Fruit fly (Drosophila melanogaster) whole organism, embryonic: ENCODE measurements around the gene CG31974.

Source experiments
- Atf6 ChIP-seq: fragments of 200-800 bp; sonication (Bioruptor generic); IDR thresholded peaks from 2 replicates; pipeline ENCODE4 v1.3.6; 2022; ENCODE audit warnings: missing biosample characterization, missing genetic modification characterization
- B-H2 ChIP-seq: fragments of 200-800 bp; sonication (Bioruptor generic); optimal IDR thresholded peaks from 2 replicates; lab custom pipeline; 2018; ENCODE audit warnings: missing biosample characterization, mild to moderate bottlenecking, missing genetic modification characterization
- BEAF-32 ChIP-seq: fragments of 200-800 bp; sonication (Bioruptor generic); optimal IDR thresholded peaks from 3 replicates; lab custom pipeline; 2017; ENCODE audit warnings: missing biosample characterization, missing genetic modification characterization, mild to moderate bottlenecking, moderate library complexity, missing genetic modification reagents
- CG10209 ChIP-seq: fragments of 200-800 bp; sonication (Bioruptor generic); optimal IDR thresholded peaks from 3 replicates; lab custom pipeline; 2017; ENCODE audit warnings: missing biosample characterization, mild to moderate bottlenecking, missing genetic modification characterization, missing genetic modification reagents
- CG10565 ChIP-seq: fragments of 200-800 bp; sonication (Bioruptor generic); optimal IDR thresholded peaks from 3 replicates; lab custom pipeline; 2016; ENCODE audit warnings: missing biosample characterization, mild to moderate bottlenecking, missing genetic modification characterization
- CG11247 ChIP-seq: fragments of 200-800 bp; sonication (Bioruptor generic); IDR thresholded peaks from 2 replicates; pipeline ENCODE4 v1.3.6; 2022; ENCODE audit warnings: missing biosample characterization, missing genetic modification characterization
- CG1233 ChIP-seq: fragments of 200-800 bp; sonication (Bioruptor generic); optimal IDR thresholded peaks from 4 replicates; lab custom pipeline; 2018; ENCODE audit warnings: missing biosample characterization, mild to moderate bottlenecking, missing genetic modification characterization
- CG12391 ChIP-seq: fragments of 200-800 bp; sonication (Bioruptor generic); optimal IDR thresholded peaks from 3 replicates; lab custom pipeline; 2018; ENCODE audit warnings: missing biosample characterization, mild to moderate bottlenecking, missing genetic modification characterization, moderate library complexity
- CG13624 ChIP-seq: fragments of 200-800 bp; sonication (Bioruptor generic); optimal IDR thresholded peaks from 2 replicates; lab custom pipeline; 2016; ENCODE audit warnings: missing biosample characterization, missing genetic modification characterization
- CG14710 ChIP-seq: fragments of 200-800 bp; sonication (Bioruptor generic); optimal IDR thresholded peaks from 3 replicates; lab custom pipeline; 2019; ENCODE audit warnings: missing biosample characterization, mild to moderate bottlenecking, missing genetic modification characterization, moderate library complexity
- CG16815 ChIP-seq: fragments of 200-800 bp; sonication (Bioruptor generic); optimal IDR thresholded peaks from 3 replicates; lab custom pipeline; 2017; ENCODE audit warnings: missing biosample characterization, mild to moderate bottlenecking, missing genetic modification characterization
- CG17385 ChIP-seq: fragments of 200-800 bp; sonication (Bioruptor generic); optimal IDR thresholded peaks from 3 replicates; lab custom pipeline; 2018; ENCODE audit warnings: missing biosample characterization, mild to moderate bottlenecking, missing genetic modification characterization
- CG2889 ChIP-seq: fragments of 200-800 bp; sonication (Bioruptor generic); IDR thresholded peaks from 3 replicates; pipeline ENCODE4 v1.3.6; 2022; ENCODE audit warnings: missing biosample characterization, missing genetic modification characterization
- CG30403 ChIP-seq: fragments of 200-800 bp; sonication (Bioruptor generic); optimal IDR thresholded peaks from 3 replicates; lab custom pipeline; 2016; ENCODE audit warnings: missing biosample characterization, missing genetic modification characterization
- CG31224 ChIP-seq: fragments of 200-800 bp; sonication (Bioruptor generic); IDR thresholded peaks from 2 replicates; pipeline ENCODE4 v1.3.6; 2022; ENCODE audit warnings: missing biosample characterization, missing genetic modification characterization
- CG3407 ChIP-seq: fragments of 200-800 bp; sonication (Bioruptor generic); optimal IDR thresholded peaks from 2 replicates; lab custom pipeline; 2018; ENCODE audit warnings: missing biosample characterization, mild to moderate bottlenecking, missing genetic modification characterization
- CG3847 ChIP-seq: fragments of 200-800 bp; sonication (Bioruptor generic); IDR thresholded peaks from 2 replicates; pipeline ENCODE4 v1.3.6; 2022; ENCODE audit warnings: missing biosample characterization, missing genetic modification characterization
- CG5953 ChIP-seq: fragments of 200-800 bp; sonication (Bioruptor generic); IDR thresholded peaks from 2 replicates; pipeline ENCODE4 v1.3.6; 2022; ENCODE audit warnings: missing biosample characterization, missing genetic modification characterization
- CG8359 ChIP-seq: fragments of 200-800 bp; sonication (Bioruptor generic); optimal IDR thresholded peaks from 2 replicates; lab custom pipeline; 2017; ENCODE audit warnings: missing biosample characterization, mild to moderate bottlenecking, missing genetic modification characterization, borderline replicate concordance
- CG9609 ChIP-seq: fragments of 200-800 bp; sonication (Bioruptor generic); optimal IDR thresholded peaks from 3 replicates; lab custom pipeline; 2016; ENCODE audit warnings: missing biosample characterization, missing genetic modification characterization
- CG9817 ChIP-seq: fragments of 200-800 bp; sonication (Bioruptor generic); optimal IDR thresholded peaks from 2 replicates; lab custom pipeline; 2018; ENCODE audit warnings: missing biosample characterization, mild to moderate bottlenecking, missing genetic modification characterization, moderate library complexity
- Hr78 ChIP-seq, 2 experiments: fragments of 200-800 bp in 1 of 2; fragments of >200 bp in 1 of 2; sonication (Bioruptor generic) in 1 of 2; optimal IDR thresholded peaks; 2 replicates each; lab custom pipeline; 2017 to 2019; ENCODE audit warnings: missing biosample characterization in 2 of 2, missing genetic modification characterization in 2 of 2, mild to moderate bottlenecking in 1 of 2, moderate library complexity in 1 of 2
- Lim3 ChIP-seq: fragments of 200-800 bp; sonication (Bioruptor generic); IDR thresholded peaks from 2 replicates; pipeline ENCODE4 v1.3.6; 2022; ENCODE audit warnings: missing biosample characterization, missing genetic modification characterization
- MESR4 ChIP-seq: fragments of 200-800 bp; sonication (Bioruptor generic); optimal IDR thresholded peaks from 2 replicates; lab custom pipeline; 2018; ENCODE audit warnings: missing biosample characterization, mild to moderate bottlenecking, missing genetic modification characterization, moderate library complexity
- Meics ChIP-seq: fragments of 200-800 bp; sonication (Bioruptor generic); optimal IDR thresholded peaks from 2 replicates; lab custom pipeline; 2017; ENCODE audit warnings: missing biosample characterization, mild to moderate bottlenecking, missing genetic modification characterization
- Side ChIP-seq: fragments of 200-800 bp; sonication (Bioruptor generic); optimal IDR thresholded peaks from 2 replicates; lab custom pipeline; 2016; ENCODE audit warnings: missing biosample characterization, missing genetic modification characterization
- Sox102F ChIP-seq: fragments of 200-800 bp; sonication (Bioruptor generic); optimal IDR thresholded peaks from 2 replicates; lab custom pipeline; 2018; ENCODE audit warnings: missing biosample characterization, mild to moderate bottlenecking, missing genetic modification characterization, moderate library complexity
- Sry-δ ChIP-seq: fragments of 200-800 bp; sonication (Bioruptor generic); optimal IDR thresholded peaks from 2 replicates; lab custom pipeline; 2016; ENCODE audit warnings: missing biosample characterization, missing genetic modification characterization
- Taf1 ChIP-seq: fragments of 200-800 bp; sonication (Bioruptor generic); IDR thresholded peaks from 2 replicates; pipeline ENCODE4 v1.3.6; 2022; ENCODE audit warnings: missing biosample characterization, missing genetic modification characterization
- Usf ChIP-seq: fragments of 200-800 bp; sonication (Bioruptor generic); optimal IDR thresholded peaks from 2 replicates; lab custom pipeline; 2017; ENCODE audit warnings: missing genotype, missing biosample characterization, missing genetic modification characterization
- amos ChIP-seq: fragments of 200-800 bp; sonication (Bioruptor generic); IDR thresholded peaks from 2 replicates; pipeline ENCODE4 v1.3.6; 2022; ENCODE audit warnings: missing biosample characterization, missing genetic modification characterization; ENCODE audit not compliant: partially characterized antibody
- ato ChIP-seq: fragments of 200-800 bp; sonication (Bioruptor generic); IDR thresholded peaks from 2 replicates; pipeline ENCODE4 v1.3.6; 2022; ENCODE audit warnings: missing biosample characterization, missing genetic modification characterization; ENCODE audit not compliant: partially characterized antibody
- bbx ChIP-seq: fragments of 200-800 bp; sonication (Bioruptor generic); IDR thresholded peaks from 2 replicates; pipeline ENCODE4 v1.3.6; 2022; ENCODE audit warnings: missing biosample characterization, missing genetic modification characterization; ENCODE audit not compliant: partially characterized antibody
- crp ChIP-seq, 2 experiments: fragments of 200-800 bp; sonication (Bioruptor generic); optimal IDR thresholded peaks; 2 replicates in 1 of 2; 3 replicates in 1 of 2; lab custom pipeline; 2017; ENCODE audit warnings: missing biosample characterization in 2 of 2, missing genetic modification characterization in 2 of 2, mild to moderate bottlenecking in 1 of 2, moderate library complexity in 1 of 2
- dmrt11E ChIP-seq: fragments of 200-800 bp; sonication (Bioruptor generic); optimal IDR thresholded peaks from 3 replicates; lab custom pipeline; 2018; ENCODE audit warnings: missing biosample characterization, mild to moderate bottlenecking, missing genetic modification characterization, moderate library complexity
- en ChIP-seq: fragments of 200-800 bp; sonication (Bioruptor generic); optimal IDR thresholded peaks from 2 replicates; lab custom pipeline; 2016; ENCODE audit warnings: missing biosample characterization, missing genetic modification characterization
- exex ChIP-seq: fragments of 200-800 bp; sonication (Bioruptor generic); optimal IDR thresholded peaks from 4 replicates; lab custom pipeline; 2018; ENCODE audit warnings: missing biosample characterization, mild to moderate bottlenecking, missing genetic modification characterization, moderate library complexity
- gfzf ChIP-seq: fragments of 200-800 bp; sonication (Bioruptor generic); optimal IDR thresholded peaks from 2 replicates; lab custom pipeline; 2016; ENCODE audit warnings: missing biosample characterization, mild to moderate bottlenecking, missing genetic modification characterization, moderate library complexity
- gt ChIP-seq: fragments of 200-800 bp; sonication (Bioruptor generic); IDR thresholded peaks from 2 replicates; pipeline ENCODE4 v1.3.6; 2022; ENCODE audit warnings: missing biosample characterization, missing genetic modification characterization
- kah ChIP-seq: fragments of 200-800 bp; sonication (Bioruptor generic); optimal IDR thresholded peaks from 2 replicates; lab custom pipeline; 2018; ENCODE audit warnings: missing biosample characterization, mild to moderate bottlenecking, missing genetic modification characterization
- knrl ChIP-seq: fragments of 200-800 bp; sonication (Bioruptor generic); IDR thresholded peaks from 3 replicates; pipeline ENCODE4 v1.3.6; 2022; ENCODE audit warnings: missing biosample characterization, missing genetic modification characterization; ENCODE audit not compliant: partially characterized antibody
- pros ChIP-seq: fragments of 200-800 bp; sonication (Bioruptor generic); optimal IDR thresholded peaks from 3 replicates; lab custom pipeline; 2019; ENCODE audit warnings: missing biosample characterization, mild to moderate bottlenecking, missing genetic modification characterization, moderate library complexity
- pum ChIP-seq: fragments of 200-800 bp; sonication (Bioruptor generic); optimal IDR thresholded peaks from 2 replicates; lab custom pipeline; 2016; ENCODE audit warnings: missing biosample characterization, missing genetic modification characterization
- pzg ChIP-seq: fragments of 200-800 bp; sonication (Bioruptor generic); optimal IDR thresholded peaks from 3 replicates; lab custom pipeline; 2018; ENCODE audit warnings: missing biosample characterization, mild to moderate bottlenecking, missing genetic modification characterization, moderate library complexity
- ranshi ChIP-seq: fragments of 200-800 bp; sonication (Bioruptor generic); IDR thresholded peaks from 2 replicates; pipeline ENCODE4 v1.3.6; 2022; ENCODE audit warnings: missing biosample characterization, missing genetic modification characterization
- seq ChIP-seq: fragments of 200-800 bp; sonication (Bioruptor generic); IDR thresholded peaks from 2 replicates; pipeline ENCODE4 v1.3.6; 2022; ENCODE audit warnings: missing biosample characterization, missing genetic modification characterization
- slp2 ChIP-seq: fragments of 200-800 bp; sonication (Bioruptor generic); optimal IDR thresholded peaks from 2 replicates; lab custom pipeline; 2016; ENCODE audit warnings: missing biosample characterization, missing genetic modification characterization
- stwl ChIP-seq: fragments of 200-800 bp; sonication (Bioruptor generic); optimal IDR thresholded peaks from 3 replicates; lab custom pipeline; 2018; ENCODE audit warnings: missing biosample characterization, mild to moderate bottlenecking, missing genetic modification characterization, moderate library complexity
- sug ChIP-seq: fragments of 200-800 bp; optimal IDR thresholded peaks from 2 replicates; lab custom pipeline; 2019; ENCODE audit warnings: missing biosample characterization, mild to moderate bottlenecking, missing genetic modification characterization, moderate library complexity
- wor ChIP-seq: fragments of 200-800 bp; sonication (Bioruptor generic); IDR thresholded peaks from 2 replicates; pipeline ENCODE4 v1.3.6; 2022; ENCODE audit warnings: missing biosample characterization, missing genetic modification characterization

Gene CG31974

DNA sequence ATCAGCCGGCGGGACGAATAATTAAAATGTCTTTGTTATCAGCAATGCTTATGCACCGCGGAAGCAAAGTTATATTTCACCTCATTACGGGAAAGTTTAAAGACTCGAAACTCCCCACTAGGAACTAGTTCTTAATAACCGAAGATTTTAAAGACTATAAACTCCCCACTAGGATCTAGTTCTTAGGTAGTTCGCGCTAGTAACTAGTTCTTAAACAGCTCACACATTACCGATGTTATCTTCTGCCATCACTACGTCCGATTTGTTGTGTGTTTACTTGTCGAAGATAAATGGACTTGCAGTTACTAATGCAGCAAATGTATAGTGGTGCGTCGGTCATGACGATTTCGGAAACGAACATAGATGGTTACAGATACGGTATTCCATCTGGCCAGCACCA is at the start of gene CG31974, which contains the start of gene CG11454 (continued):
- TF ChIP-seq dmrt11E (no peak), bbx (GFP tag; lab: Robert Waterston, UW) (peak; percentile 88), gfzf (peak; percentile 14), crp (GFP tag; optimal IDR thresholded peaks at IDR 0.05; lab: Kevin White, UChicago) (no peak), CG17385 (no peak), MESR4 (GFP tag; lab: Kevin White, UChicago) (peak; percentile 84), pum (GFP tag; lab: Kevin White, UChicago) (peak; percentile 0), CG31224 (no peak), CG10209 (GFP tag; lab: Kevin White, UChicago) (no peak), B-H2 (GFP tag; lab: Kevin White, UChicago) (peak; percentile 56), CG9609 (GFP tag; lab: Kevin White, UChicago) (no peak), gt (GFP tag; lab: Robert Waterston, UW) (no peak), BEAF-32 (GFP tag; lab: Kevin White, UChicago) (peak; percentile 82), Hr78 (GFP tag; optimal IDR thresholded peaks at IDR 0.05; lab: Kevin White, UChicago) (no peak), Taf1 (GFP tag; lab: Robert Waterston, UW) (no peak), en (GFP tag; lab: Kevin White, UChicago) (no peak), sug (tag; lab: Kevin White, UChicago) (no peak), pzg (peak; percentile 84), CG8359 (GFP tag; lab: Kevin White, UChicago) (no peak), knrl (GFP tag; lab: Robert Waterston, UW) (peak; percentile 87), amos (GFP tag; lab: Robert Waterston, UW) (peak; percentile 94), CG9817 (tag; lab: Kevin White, UChicago) (no peak), CG10565 (GFP tag; lab: Kevin White, UChicago) (no peak), ranshi (GFP tag; lab: Robert Waterston, UW) (no peak), CG30403 (GFP tag; lab: Kevin White, UChicago) (peak; percentile 7), slp2 (GFP tag; lab: Kevin White, UChicago) (no peak), CG3847 (GFP tag; lab: Robert Waterston, UW) (no peak), CG14710 (tag; lab: Kevin White, UChicago) (peak; percentile 23), Atf6 (GFP tag; lab: Robert Waterston, UW) (no peak), CG2889 (GFP tag; lab: Robert Waterston, UW) (no peak), CG12391 (tag; lab: Kevin White, UChicago) (peak; percentile 25), exex (tag; lab: Kevin White, UChicago) (peak; percentile 11), stwl (peak; percentile 57), CG3407 (GFP tag; lab: Kevin White, UChicago) (no peak), CG11247 (GFP tag; lab: Robert Waterston, UW) (no peak), Sox102F (GFP tag; lab: Kevin White, UChicago) (no peak), kah (GFP tag; lab: Kevin White, UChicago) (no peak), Meics (GFP tag; lab: Kevin White, UChicago) (no peak), pros (peak; percentile 61), ato (peak; percentile 36; the same call in 1 of the 2 replicates), CG13624 (GFP tag; lab: Kevin White, UChicago) (peak; percentile 26), CG16815 (GFP tag; lab: Kevin White, UChicago) (no peak), seq (GFP tag; lab: Robert Waterston, UW) (no peak), CG1233 (GFP tag; lab: Kevin White, UChicago) (no peak), Side (peak; percentile 38), Lim3 (no peak), CG5953 (GFP tag; lab: Robert Waterston, UW) (no peak), wor (no peak), Usf (GFP tag; lab: Kevin White, UChicago) (no peak), Sry-δ (GFP tag; lab: Kevin White, UChicago) (peak; percentile 90)
